Worm (Caenorhabditis elegans): Measurements from ENCODE around the gene C01G12.5.

C01G12.5 gene

DNA sequence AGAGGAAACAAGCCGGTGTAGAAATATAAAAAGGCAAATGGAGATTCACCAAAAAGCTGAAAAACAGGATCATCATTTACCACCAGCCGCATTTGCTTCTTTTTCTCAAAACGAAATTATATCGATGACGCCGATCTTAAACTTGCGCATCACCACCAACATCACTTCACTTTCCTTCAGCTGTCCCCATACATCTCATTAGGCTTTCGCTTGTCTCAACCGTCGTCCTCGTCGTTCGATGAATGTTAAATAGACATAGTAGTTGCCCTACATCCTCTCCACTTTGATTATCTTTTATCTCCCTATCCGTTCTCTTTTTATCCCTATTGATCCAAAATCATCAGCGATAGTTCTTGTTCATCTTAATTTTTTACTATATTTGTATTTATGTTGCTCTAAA lies 39.6 kb upstream of the C01G12.5 start:
- TF ChIP-seq nhr-25 (tag; optimal IDR thresholded peaks at IDR 0.05) (peak; percentile 19), nhr-28 (tag; optimal IDR thresholded peaks at IDR 0.05) (no peak), nhr-23 (tag; optimal IDR thresholded peaks at IDR 0.05) (peak; percentile 22)

DNA sequence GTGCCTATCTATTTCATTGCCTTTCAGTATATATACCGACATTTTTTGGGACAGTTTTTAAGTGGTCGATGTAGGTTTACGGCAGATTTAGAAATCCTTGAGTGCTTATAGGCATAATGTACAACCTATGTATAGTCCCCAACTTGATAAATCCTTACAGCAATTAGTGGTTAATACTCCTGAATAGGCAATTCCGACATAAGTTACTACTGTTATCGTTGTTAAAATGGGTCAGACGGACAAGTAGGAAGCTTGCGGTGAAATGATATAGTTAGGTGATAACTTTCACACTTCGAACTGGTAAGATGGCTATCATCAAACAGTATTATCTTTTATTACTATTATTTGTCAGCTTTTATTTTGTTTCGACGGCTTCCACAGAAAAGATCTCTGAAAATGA lies 35.5 kb upstream of the C01G12.5 start, which contains the start of gene mltn-10:
Gene mltn-10 (plus strand): TSS at position 301 of the 400 bp plus-strand sequence.
- TF ChIP-seq ama-1 (optimal IDR thresholded peaks at IDR 0.05) (no peak), nhr-23 (tag; optimal IDR thresholded peaks at IDR 0.05) (no peak), nhr-76 (tag; optimal IDR thresholded peaks at IDR 0.05) (no peak), egl-5 (tag; optimal IDR thresholded peaks at IDR 0.05) (no peak)

DNA sequence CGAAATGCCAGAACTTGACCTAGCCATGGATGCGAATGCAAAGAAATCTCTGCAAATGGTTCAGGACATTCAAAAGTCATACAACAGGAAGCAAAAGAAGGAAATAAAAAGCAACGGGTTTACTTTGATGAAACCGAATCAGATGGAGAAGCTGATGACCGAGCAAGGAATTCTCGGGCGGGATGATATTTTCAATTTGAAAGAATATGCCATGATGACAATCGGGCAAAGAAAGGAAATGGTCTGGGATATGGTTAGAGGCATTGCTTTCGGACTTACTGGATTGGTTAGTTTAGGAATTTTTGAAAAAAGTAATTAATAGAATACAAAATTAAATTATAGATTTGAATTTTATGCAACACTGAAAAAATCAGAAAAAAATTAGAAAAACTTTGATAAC lies 33.4 kb upstream of the C01G12.5 start:
- TF ChIP-seq aly-2 (tag; optimal IDR thresholded peaks at IDR 0.05) (no peak), snpc-4 (tag; optimal IDR thresholded peaks at IDR 0.05) (no peak)

DNA sequence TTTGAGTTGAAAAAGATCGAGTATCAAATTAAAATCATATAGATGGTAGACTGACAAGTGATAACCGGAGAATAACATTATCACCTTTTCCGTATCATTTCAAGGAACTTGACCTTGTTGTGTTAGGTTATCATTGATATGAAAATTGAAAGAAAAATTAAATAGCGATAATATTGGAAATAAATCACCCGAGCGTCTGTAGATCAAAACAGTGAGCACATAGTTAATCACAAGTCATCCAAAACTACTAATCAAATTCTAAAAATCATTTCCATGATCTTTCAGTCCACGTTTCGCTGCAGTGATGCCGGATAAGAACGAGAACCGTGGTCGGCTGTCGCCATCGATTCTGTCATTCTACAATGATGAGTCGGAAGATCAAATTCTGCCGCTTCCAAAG lies 32.5 kb upstream of the C01G12.5 start:
- TF ChIP-seq elt-3 (tag; optimal IDR thresholded peaks at IDR 0.05): peak in 2 of 3 experiments; percentile 3 to 68
- peak; percentile 74 for TF ChIP-seq nhr-43 (tag; optimal IDR thresholded peaks at IDR 0.05; ENCODE audit: poor library complexity, severe bottlenecking)
- no peak for TF ChIP-seq nhr-25 (tag; optimal IDR thresholded peaks at IDR 0.05)

DNA sequence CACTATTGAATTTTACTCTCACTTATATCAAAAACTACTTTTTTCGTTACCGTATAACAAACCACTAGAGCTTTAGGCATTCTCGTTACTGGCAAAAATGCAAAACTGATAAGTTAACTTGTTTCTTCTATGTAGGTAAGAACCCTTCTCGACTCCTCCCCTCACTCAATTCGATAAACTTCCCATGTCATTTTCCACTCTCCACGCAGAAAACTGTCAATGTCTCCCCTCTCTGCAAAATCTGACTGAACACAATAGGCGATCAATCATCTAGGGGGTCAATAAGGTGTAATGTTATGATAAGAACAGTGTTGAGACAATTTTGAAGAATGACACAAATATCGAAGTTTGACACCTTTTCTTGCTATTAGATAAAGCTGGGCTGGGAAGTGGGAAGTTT lies 31.5 kb upstream of the C01G12.5 start:
- no peak for TF ChIP-seq nhr-237 (tag; optimal IDR thresholded peaks at IDR 0.05)
- peak; percentile 19 for TF ChIP-seq nhr-25 (tag; optimal IDR thresholded peaks at IDR 0.05)
- TF ChIP-seq nhr-23 (tag; optimal IDR thresholded peaks at IDR 0.05): peak; percentile 10
- TF ChIP-seq elt-2 (tag; optimal IDR thresholded peaks at IDR 0.05): no peak
- no peak for TF ChIP-seq ztf-4 (tag; optimal IDR thresholded peaks at IDR 0.05)
- no peak for TF ChIP-seq elt-3 (tag; optimal IDR thresholded peaks at IDR 0.05)
- no peak for TF ChIP-seq nhr-28 (tag; optimal IDR thresholded peaks at IDR 0.05)

- TF ChIP-seq nhr-25 (tag; optimal IDR thresholded peaks at IDR 0.05) (no peak), ceh-82 (tag; optimal IDR thresholded peaks at IDR 0.05) (no peak), nhr-237 (tag; optimal IDR thresholded peaks at IDR 0.05) (no peak), ceh-9 (tag; optimal IDR thresholded peaks at IDR 0.05) (no peak), elt-3 (tag; optimal IDR thresholded peaks at IDR 0.05) (no peak), unc-62 (GFP tag; optimal IDR thresholded peaks at IDR 0.05) (no peak), ama-1 (optimal IDR thresholded peaks at IDR 0.05) (no peak), sea-2 (GFP tag; optimal IDR thresholded peaks at IDR 0.05) (no peak), zag-1 (tag; optimal IDR thresholded peaks at IDR 0.05) (no peak), nhr-67 (tag; optimal IDR thresholded peaks at IDR 0.05) (no peak), nhr-76 (tag; optimal IDR thresholded peaks at IDR 0.05) (no peak), fkh-2 (tag; optimal IDR thresholded peaks at IDR 0.05) (no peak), unc-39 (tag; optimal IDR thresholded peaks at IDR 0.05) (no peak), ceh-28 (tag; optimal IDR thresholded peaks at IDR 0.05) (no peak)
Measured at ce11 chrII:14618158-14618557, 30.9 kb upstream of the C01G12.5 start.

ce11 chrII:14616927-14617326 lies 29.6 kb upstream of the C01G12.5 start:
- TF ChIP-seq elt-3 (tag; optimal IDR thresholded peaks at IDR 0.05): no peak
- no peak for TF ChIP-seq nhr-12 (tag; optimal IDR thresholded peaks at IDR 0.05)
- no peak for TF ChIP-seq snpc-4 (tag; optimal IDR thresholded peaks at IDR 0.05)
- TF ChIP-seq nhr-76 (tag; optimal IDR thresholded peaks at IDR 0.05): no peak
- peak; percentile 11 for TF ChIP-seq nhr-43 (tag; optimal IDR thresholded peaks at IDR 0.05; ENCODE audit: poor library complexity, severe bottlenecking)
- no peak for TF ChIP-seq eor-1 (tag; optimal IDR thresholded peaks at IDR 0.05)
- no peak for TF ChIP-seq fos-1 (tag; optimal IDR thresholded peaks at IDR 0.05)
- TF ChIP-seq hmg-11 (tag; optimal IDR thresholded peaks at IDR 0.05): no peak
- peak; percentile 4 for TF ChIP-seq nfya-1 (tag; optimal IDR thresholded peaks at IDR 0.05; ENCODE audit: insufficient read depth)
- no peak for TF ChIP-seq ztf-11 (tag; optimal IDR thresholded peaks at IDR 0.05)
- TF ChIP-seq nhr-237 (tag; optimal IDR thresholded peaks at IDR 0.05): no peak
- peak; percentile 48 for TF ChIP-seq lsy-12 (tag; optimal IDR thresholded peaks at IDR 0.05)
- peak; percentile 19 for TF ChIP-seq nhr-25 (tag; optimal IDR thresholded peaks at IDR 0.05)
- no peak for TF ChIP-seq zag-1 (tag; optimal IDR thresholded peaks at IDR 0.05)
- TF ChIP-seq ztf-4 (tag; optimal IDR thresholded peaks at IDR 0.05): no peak
- TF ChIP-seq ceh-16 (tag; optimal IDR thresholded peaks at IDR 0.05): no peak
- TF ChIP-seq skn-1 (tag; optimal IDR thresholded peaks at IDR 0.05): no peak
- TF ChIP-seq lin-39 (tag; optimal IDR thresholded peaks at IDR 0.05): no peak
- no peak for TF ChIP-seq pqm-1 (tag; optimal IDR thresholded peaks at IDR 0.05)
- peak; percentile 30 for TF ChIP-seq ama-1 (optimal IDR thresholded peaks at IDR 0.05)
- TF ChIP-seq lin-15B (tag; optimal IDR thresholded peaks at IDR 0.05): no peak
- no peak for TF ChIP-seq fkh-2 (tag; optimal IDR thresholded peaks at IDR 0.05)
- TF ChIP-seq nhr-77 (tag; optimal IDR thresholded peaks at IDR 0.05): peak; percentile 10
